Worm (Caenorhabditis elegans) whole organism, mixed stage, embryonic: ENCODE results near the gene tomm-40.

Experiments
- bed-3 ChIP-seq: fragments of 200-800 bp; sonication (Bioruptor generic); optimal IDR thresholded peaks from 3 replicates; lab custom pipeline; 2018; ENCODE audit warnings: mild to moderate bottlenecking, missing genetic modification characterization, moderate library complexity, missing compliant biosample characterization
- blmp-1 ChIP-seq: fragments of 150-350 bp; optimal IDR thresholded peaks from 2 replicates; lab custom pipeline; 2014; ENCODE audit warnings: missing biosample characterization, missing genetic modification characterization
- ceh-83 ChIP-seq: fragments of 200-800 bp; sonication (Bioruptor generic); optimal IDR thresholded peaks from 2 replicates; lab custom pipeline; 2018; ENCODE audit warnings: mild to moderate bottlenecking, missing genetic modification characterization, missing compliant biosample characterization
- ces-1 ChIP-seq: fragments of 150-350 bp; optimal IDR thresholded peaks from 2 replicates; lab custom pipeline; 2014; ENCODE audit warnings: missing biosample characterization, missing genetic modification reagents, missing genetic modification characterization
- cnd-1 ChIP-seq: fragments of 200-800 bp; sonication (Bioruptor generic); optimal IDR thresholded peaks from 2 replicates; lab custom pipeline; 2018; ENCODE audit warnings: mild to moderate bottlenecking, missing genetic modification characterization, missing compliant biosample characterization
- elt-1 ChIP-seq: sonication (generic microtip); optimal IDR thresholded peaks from 2 replicates; lab custom pipeline; 2017; ENCODE audit warnings: missing genetic modification characterization, mild to moderate bottlenecking, missing compliant biosample characterization, antibody characterized with exemption, moderate library complexity, borderline replicate concordance; ENCODE audit not compliant: insufficient read depth
- flh-1 ChIP-seq: fragments of 200-800 bp; sonication (Bioruptor generic); optimal IDR thresholded peaks from 2 replicates; lab custom pipeline; 2018; ENCODE audit warnings: mild to moderate bottlenecking, missing genetic modification characterization, moderate library complexity, missing compliant biosample characterization
- ham-2 ChIP-seq: fragments of 200-800 bp; sonication (Bioruptor generic); optimal IDR thresholded peaks from 2 replicates; lab custom pipeline; 2018; ENCODE audit warnings: mild to moderate bottlenecking, missing genetic modification characterization, missing compliant biosample characterization
- hlh-1 ChIP-seq: fragments of 150-350 bp; optimal IDR thresholded peaks from 2 replicates; lab custom pipeline; 2014; ENCODE audit warnings: missing biosample characterization, missing genetic modification reagents, missing genetic modification characterization
- lin-13 ChIP-seq: fragments of 150-350 bp; optimal IDR thresholded peaks from 2 replicates; lab custom pipeline; 2014; ENCODE audit warnings: missing biosample characterization, missing genetic modification characterization
- lin-32 ChIP-seq: fragments of 200-800 bp; sonication (Bioruptor generic); optimal IDR thresholded peaks from 2 replicates; lab custom pipeline; 2018; ENCODE audit warnings: mild to moderate bottlenecking, missing genetic modification characterization, missing compliant biosample characterization
- lsy-2 ChIP-seq: fragments of 150-350 bp; optimal IDR thresholded peaks from 2 replicates; lab custom pipeline; 2014; ENCODE audit warnings: missing biosample characterization, missing genetic modification characterization
- mab-5 ChIP-seq: fragments of 150-350 bp; optimal IDR thresholded peaks from 2 replicates; lab custom pipeline; 2014; ENCODE audit warnings: missing biosample characterization, missing genetic modification characterization
- mep-1 ChIP-seq: fragments of 150-350 bp; optimal IDR thresholded peaks from 2 replicates; lab custom pipeline; 2017; ENCODE audit warnings: missing biosample characterization, missing genetic modification reagents, missing genetic modification characterization, inconsistent platforms
- mls-2 ChIP-seq: sonication (generic microtip); optimal IDR thresholded peaks from 2 replicates; lab custom pipeline; 2016; ENCODE audit warnings: mild to moderate bottlenecking, missing genetic modification characterization, moderate library complexity, missing compliant biosample characterization
- nhr-12 ChIP-seq: fragments of 150-350 bp; optimal IDR thresholded peaks from 2 replicates; lab custom pipeline; 2014; ENCODE audit warnings: missing biosample characterization, missing genetic modification characterization
- nhr-2 ChIP-seq: fragments of 150-350 bp; optimal IDR thresholded peaks from 2 replicates; lab custom pipeline; 2014; ENCODE audit warnings: missing biosample characterization, missing genetic modification characterization
- nhr-28 ChIP-seq: fragments of 150-350 bp; optimal IDR thresholded peaks from 2 replicates; lab custom pipeline; 2014; ENCODE audit warnings: missing biosample characterization, missing genetic modification characterization
- nhr-76 ChIP-seq: sonication (generic microtip); optimal IDR thresholded peaks from 2 replicates; lab custom pipeline; 2017; ENCODE audit warnings: missing biosample characterization, missing genetic modification characterization
- pha-4 ChIP-seq: fragments of 150-350 bp; optimal IDR thresholded peaks from 2 replicates; lab custom pipeline; 2018; ENCODE audit warnings: missing biosample characterization, missing genetic modification reagents, missing genetic modification characterization
- snpc-4 ChIP-seq: fragments of 150-350 bp; optimal IDR thresholded peaks from 2 replicates; lab custom pipeline; 2014; ENCODE audit warnings: missing biosample characterization, missing genetic modification characterization
- tbx-8 ChIP-seq: fragments of 200-800 bp; sonication (Bioruptor generic); optimal IDR thresholded peaks from 2 replicates; lab custom pipeline; 2018; ENCODE audit warnings: mild to moderate bottlenecking, missing genetic modification characterization, moderate library complexity, missing compliant biosample characterization
- unc-120 ChIP-seq: sonication (generic microtip); optimal IDR thresholded peaks from 2 replicates; lab custom pipeline; 2017; ENCODE audit warnings: missing genetic modification characterization, missing compliant biosample characterization; ENCODE audit not compliant: poor library complexity, severe bottlenecking
- unc-39 ChIP-seq: fragments of 150-350 bp; optimal IDR thresholded peaks from 2 replicates; lab custom pipeline; 2014; ENCODE audit warnings: missing biosample characterization, missing genetic modification characterization
- zip-8 ChIP-seq: fragments of 150-350 bp; optimal IDR thresholded peaks from 2 replicates; lab custom pipeline; 2014; ENCODE audit warnings: missing biosample characterization, missing genetic modification characterization
- ztf-11 ChIP-seq: fragments of 150-350 bp; optimal IDR thresholded peaks from 2 replicates; lab custom pipeline; 2014; ENCODE audit warnings: missing biosample characterization, missing genetic modification characterization

Gene tomm-40

ce11 chrII:8947391-8947790, 26.0 kb downstream of the tomm-40 start, which contains the start of gene cutl-15:
TSS of gene cutl-15 (minus strand) at chrII:8947688.
- TF ChIP-seq cnd-1 (tag; lab: Kevin White, UChicago) (no peak), mab-5 (no peak), ham-2 (no peak), elt-1 (tag; lab: Kevin White, UChicago) (no peak), lsy-2 (no peak), unc-120 (tag; lab: Kevin White, UChicago) (no peak), ceh-83 (GFP tag; lab: Kevin White, UChicago) (no peak), bed-3 (GFP tag; lab: Kevin White, UChicago) (no peak), flh-1 (no peak), lin-32 (GFP tag; lab: Kevin White, UChicago) (no peak), tbx-8 (GFP tag; lab: Kevin White, UChicago) (no peak), lin-13 (tag; lab: Kevin White, UChicago) (no peak), unc-39 (tag; lab: Kevin White, UChicago) (no peak), nhr-28 (tag; lab: Kevin White, UChicago) (no peak), mep-1 (tag; lab: Kevin White, UChicago) (no peak), nhr-12 (tag; lab: Kevin White, UChicago) (no peak)

DNA sequence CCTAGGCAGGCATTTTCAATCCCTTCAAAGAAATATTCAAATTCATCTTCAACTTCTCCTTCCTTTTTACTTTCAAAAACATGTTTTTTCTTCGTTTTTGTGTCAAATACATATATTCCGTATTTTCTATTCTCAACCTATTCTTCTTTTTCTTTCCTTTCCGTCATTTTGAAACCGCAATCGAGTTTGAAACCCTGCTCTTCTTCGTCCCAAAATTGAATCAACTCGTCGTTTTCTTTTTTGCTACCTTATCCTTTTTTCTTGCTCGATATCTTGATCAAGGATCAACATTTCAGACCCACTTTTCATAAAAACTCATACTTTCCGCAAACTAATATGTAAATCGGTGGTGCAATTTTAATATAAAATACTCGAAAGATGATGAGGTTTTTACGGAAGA, 28.2 kb downstream of the tomm-40 start:
- no peak for TF ChIP-seq zip-8 (tag; lab: Kevin White, UChicago)
- peak; percentile 72 for TF ChIP-seq ces-1

DNA sequence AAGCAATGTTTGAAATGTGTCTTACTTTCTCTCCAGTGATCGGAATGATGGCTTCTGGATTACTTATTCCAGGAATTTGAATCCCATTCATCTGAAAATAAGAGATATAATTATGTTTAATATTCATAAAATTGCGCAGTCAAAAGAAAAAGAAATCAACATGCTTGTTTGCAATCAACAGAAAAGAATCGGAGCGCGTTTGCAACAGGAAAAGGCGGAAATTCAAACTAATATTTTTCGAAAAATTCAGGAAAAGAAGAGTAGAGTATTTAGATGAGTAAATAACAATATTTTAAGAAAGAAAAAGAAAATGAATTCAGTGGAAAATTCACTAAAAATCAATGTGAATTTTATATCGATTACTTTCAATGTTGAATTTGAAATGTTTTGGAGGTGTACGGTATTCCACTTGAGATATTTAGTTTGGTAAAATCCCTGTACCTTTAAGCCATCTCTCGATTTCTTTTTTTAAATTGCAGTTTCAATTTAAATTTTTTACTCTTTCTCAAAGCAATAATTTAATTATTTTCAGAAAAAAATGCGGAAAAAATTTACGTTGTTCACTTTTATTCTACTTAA, 32.9 kb downstream of the tomm-40 start, which contains the start of the genes set-17 and T21B10.4:
TSS of gene set-17 (minus strand) at position 127 of the 579 bp plus-strand sequence.
TSS of gene T21B10.4 (plus strand) at position 533 of the 579 bp plus-strand sequence.
- TF ChIP-seq lsy-2 (peak; percentile 29), elt-1 (tag; lab: Kevin White, UChicago) (peak; percentile 72), pha-4 (tag; lab: Kevin White, UChicago) (peak; percentile 17), nhr-2 (tag; lab: Kevin White, UChicago) (no peak)

- TF ChIP-seq nhr-76 (tag; lab: Kevin White, UChicago), result no peak
- TF ChIP-seq lin-13 (tag; lab: Kevin White, UChicago), result no peak
Measured at ce11 chrII:8938907-8939622, 34.3 kb downstream of the tomm-40 start.

DNA sequence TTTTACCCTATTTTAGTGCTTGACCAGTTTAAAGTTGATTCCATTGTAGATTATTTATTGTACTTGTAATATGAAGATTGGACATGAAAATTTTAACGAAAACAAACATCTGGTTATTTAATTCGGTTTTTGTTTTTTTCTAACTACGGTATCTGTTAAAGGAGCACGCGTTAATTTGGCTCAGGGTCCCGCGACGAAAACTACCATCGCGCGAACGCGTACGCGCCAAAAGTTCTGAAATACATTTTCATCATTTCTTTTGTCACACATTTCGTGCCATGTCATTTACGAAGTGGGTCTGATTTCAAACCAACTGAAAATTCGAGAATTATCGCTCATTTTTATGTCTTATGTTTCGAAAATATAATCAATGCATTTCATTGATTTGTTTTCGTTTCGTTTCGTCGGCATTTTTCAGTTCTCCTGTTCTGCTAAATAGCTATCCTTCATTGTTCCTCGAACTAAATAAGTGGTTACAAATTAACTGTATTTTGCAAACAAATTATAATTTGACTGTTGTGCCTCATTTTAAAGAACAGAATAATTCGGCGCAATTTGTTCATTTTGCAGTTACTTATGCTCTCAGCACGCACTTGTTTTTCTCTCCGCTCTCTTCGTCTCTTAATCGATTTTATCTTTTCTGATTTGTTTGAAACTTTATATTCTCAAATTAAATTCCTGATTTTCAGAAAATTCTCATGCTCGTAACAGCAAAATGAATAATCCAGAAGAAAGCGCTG, 39.5 kb downstream of the tomm-40 start, which contains the start of gene T21B10.3:
TSS of gene T21B10.3 (plus strand) at position 690 of the 740 bp plus-strand sequence.
- TF ChIP-seq hlh-1 (no peak), ztf-11 (tag; lab: Kevin White, UChicago) (no peak), nhr-28 (tag; lab: Kevin White, UChicago) (no peak), ces-1 (no peak), ham-2 (no peak), unc-120 (tag; lab: Kevin White, UChicago) (no peak), lin-32 (GFP tag; lab: Kevin White, UChicago) (no peak), blmp-1 (tag; lab: Kevin White, UChicago) (no peak), tbx-8 (GFP tag; lab: Kevin White, UChicago) (no peak), snpc-4 (tag; lab: Kevin White, UChicago) (no peak), flh-1 (no peak), mls-2 (tag; lab: Kevin White, UChicago) (no peak)
- TF ChIP-seq, all 35 proteins: peak for 0

DNA sequence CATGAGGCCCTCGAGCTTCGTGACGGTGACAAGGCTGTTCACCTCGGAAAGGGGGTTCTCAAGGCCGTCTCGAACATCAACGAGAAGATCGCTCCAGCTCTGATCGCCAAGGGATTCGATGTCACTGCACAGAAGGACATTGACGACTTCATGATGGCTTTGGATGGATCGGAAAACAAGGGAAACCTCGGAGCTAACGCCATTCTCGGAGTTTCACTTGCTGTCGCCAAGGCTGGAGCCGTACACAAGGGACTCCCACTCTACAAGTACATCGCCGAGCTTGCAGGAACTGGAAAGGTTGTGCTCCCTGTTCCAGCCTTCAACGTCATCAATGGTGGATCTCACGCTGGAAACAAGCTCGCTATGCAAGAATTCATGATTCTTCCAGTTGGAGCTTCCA, 41.0 kb downstream of the tomm-40 start:
- no peak for TF ChIP-seq blmp-1 (tag; lab: Kevin White, UChicago)
- TF ChIP-seq, all 35 proteins: peak for 0
